Worm (Caenorhabditis elegans) whole organism, early embryonic: Measurements from ENCODE around the gene lrr-1.

Experiments used
- B0310.2 ChIP-seq: sonication (generic microtip); optimal IDR thresholded peaks from 2 replicates; lab custom pipeline; 2016; ENCODE audit warnings: mild to moderate bottlenecking, missing genetic modification characterization, missing compliant biosample characterization
- F13C5.2 ChIP-seq: sonication (generic microtip); optimal IDR thresholded peaks from 2 replicates; lab custom pipeline; 2017; ENCODE audit warnings: mild to moderate bottlenecking, missing genetic modification characterization, inconsistent platforms, missing compliant biosample characterization
- aly-1 ChIP-seq: sonication (generic microtip); optimal IDR thresholded peaks from 2 replicates; lab custom pipeline; 2016; ENCODE audit warnings: missing genetic modification characterization, missing compliant biosample characterization
- ama-1 ChIP-seq: fragments of 150-350 bp; optimal IDR thresholded peaks from 2 replicates; lab custom pipeline; 2014
- ceh-13 ChIP-seq: fragments of 200-800 bp; sonication (Bioruptor generic); optimal IDR thresholded peaks from 2 replicates; lab custom pipeline; 2018; ENCODE audit warnings: mild to moderate bottlenecking, missing genetic modification characterization, missing compliant biosample characterization
- ceh-36 ChIP-seq: sonication (generic microtip); optimal IDR thresholded peaks from 2 replicates; lab custom pipeline; 2016; ENCODE audit warnings: missing genetic modification characterization, inconsistent platforms, missing compliant biosample characterization
- ets-7 ChIP-seq: sonication (generic microtip); optimal IDR thresholded peaks from 2 replicates; lab custom pipeline; 2016; ENCODE audit warnings: missing genotype, missing genetic modification characterization, missing compliant biosample characterization
- flt-1 ChIP-seq: fragments of 200-800 bp; sonication (Bioruptor generic); IDR thresholded peaks from 2 replicates; pipeline ENCODE4 v1.3.6; 2022; ENCODE audit warnings: missing genetic modification characterization, missing compliant biosample characterization
- hmbx-1 ChIP-seq: sonication (generic microtip); optimal IDR thresholded peaks from 2 replicates; lab custom pipeline; 2016; ENCODE audit warnings: mild to moderate bottlenecking, missing genetic modification characterization, missing compliant biosample characterization
- hmg-4 ChIP-seq: fragments of 200-800 bp; sonication (Bioruptor generic); optimal IDR thresholded peaks from 2 replicates; lab custom pipeline; 2018; ENCODE audit warnings: mild to moderate bottlenecking, missing genetic modification characterization, missing compliant biosample characterization
- hnd-1 ChIP-seq: sonication (generic microtip); optimal IDR thresholded peaks from 2 replicates; lab custom pipeline; 2016; ENCODE audit warnings: missing genetic modification characterization, missing compliant biosample characterization
- pes-1 ChIP-seq: fragments of 200-800 bp; sonication (Bioruptor generic); IDR thresholded peaks from 2 replicates; pipeline ENCODE4 v1.3.6; 2022; ENCODE audit warnings: missing genetic modification reagents, missing genetic modification characterization, missing compliant biosample characterization
- scrt-1 ChIP-seq: fragments of 200-800 bp; sonication (Bioruptor generic); IDR thresholded peaks from 2 replicates; pipeline ENCODE4 v1.3.6; 2022; ENCODE audit warnings: missing genetic modification characterization, missing compliant biosample characterization
- sea-1 ChIP-seq: fragments of 200-800 bp; sonication (Bioruptor generic); conservative IDR thresholded peaks from 2 replicates; pipeline ENCODE4 v1.3.6; 2022; ENCODE audit warnings: missing genetic modification characterization, missing compliant biosample characterization
- tbx-11 ChIP-seq: fragments of 200-800 bp; sonication (Bioruptor generic); IDR thresholded peaks from 2 replicates; pipeline ENCODE4 v1.3.6; 2022; ENCODE audit warnings: missing genetic modification characterization, missing compliant biosample characterization
- tbx-37 ChIP-seq: fragments of 200-800 bp; sonication (Bioruptor generic); conservative IDR thresholded peaks from 2 replicates; pipeline ENCODE4 v1.3.6; 2022; ENCODE audit warnings: missing genetic modification reagents, missing genetic modification characterization, missing compliant biosample characterization
- tra-4 ChIP-seq: sonication (generic microtip); optimal IDR thresholded peaks from 2 replicates; lab custom pipeline; 2017; ENCODE audit warnings: missing genetic modification characterization, missing compliant biosample characterization

Gene lrr-1

ce11 chrII:5036128-5036527 is at the start of gene lrr-1:
TSS of gene lrr-1 (minus strand) at chrII:5036439.
- no peak for TF ChIP-seq hmg-4 (GFP tag; lab: Kevin White, UChicago)
- TF ChIP-seq scrt-1 (GFP tag; lab: Robert Waterston, UW), result no peak
- no peak for TF ChIP-seq ama-1
- TF ChIP-seq F13C5.2 (tag; lab: Kevin White, UChicago), result no peak
- TF ChIP-seq ceh-13 (GFP tag; lab: Kevin White, UChicago), result no peak
- TF ChIP-seq flt-1, result no peak
- no peak for TF ChIP-seq tbx-11 (GFP tag; lab: Robert Waterston, UW)
- TF ChIP-seq tra-4 (tag; lab: Kevin White, UChicago), result no peak
- no peak for TF ChIP-seq pes-1

- TF ChIP-seq scrt-1 (GFP tag; lab: Robert Waterston, UW), result no peak
- no peak for TF ChIP-seq hnd-1
- TF ChIP-seq ceh-36 (tag; lab: Kevin White, UChicago), result no peak
- no peak for TF ChIP-seq ama-1
- TF ChIP-seq F13C5.2 (tag; lab: Kevin White, UChicago), result no peak
- TF ChIP-seq pes-1, result no peak
- no peak for TF ChIP-seq tra-4 (tag; lab: Kevin White, UChicago)
- TF ChIP-seq ceh-13 (GFP tag; lab: Kevin White, UChicago), result no peak
- TF ChIP-seq sea-1 (GFP tag; lab: Robert Waterston, UW), result no peak
- TF ChIP-seq tbx-11 (GFP tag; lab: Robert Waterston, UW), result no peak
- no peak for TF ChIP-seq tbx-37
- TF ChIP-seq hmbx-1 (tag; lab: Kevin White, UChicago), result no peak
- no peak for TF ChIP-seq aly-1 (tag; lab: Kevin White, UChicago)
- no peak for TF ChIP-seq hmg-4 (GFP tag; lab: Kevin White, UChicago)
- no peak for TF ChIP-seq flt-1
- no peak for TF ChIP-seq ets-7 (tag; lab: Kevin White, UChicago)
- no peak for TF ChIP-seq B0310.2 (tag; lab: Kevin White, UChicago)
These were observed 49.2 kb upstream of the lrr-1 start, which contains the start of gene txt-9 for ce11 chrII:5085450-5085849. TSS of gene txt-9 (plus strand) at chrII:5085785.

- TF ChIP-seq ceh-13 (GFP tag; lab: Kevin White, UChicago), result no peak
- no peak for TF ChIP-seq flt-1
- no peak for TF ChIP-seq tbx-37
- no peak for TF ChIP-seq aly-1 (tag; lab: Kevin White, UChicago)
- no peak for TF ChIP-seq hmbx-1 (tag; lab: Kevin White, UChicago)
- TF ChIP-seq ceh-36 (tag; lab: Kevin White, UChicago), result no peak
- no peak for TF ChIP-seq pes-1
- no peak for TF ChIP-seq hmg-4 (GFP tag; lab: Kevin White, UChicago)
- TF ChIP-seq F13C5.2 (tag; lab: Kevin White, UChicago), result no peak
These were observed 48.0 kb upstream of the lrr-1 start for ce11 chrII:5084225-5084624.

- no peak for TF ChIP-seq F13C5.2 (tag; lab: Kevin White, UChicago)
- no peak for TF ChIP-seq ceh-13 (GFP tag; lab: Kevin White, UChicago)
These were observed 47.1 kb upstream of the lrr-1 start, which contains the start of gene C04G6.4 for ce11 chrII:5083341-5083740. TSS of gene C04G6.4 (minus strand) at chrII:5083441.

- TF ChIP-seq hmbx-1 (tag; lab: Kevin White, UChicago), result no peak
- no peak for TF ChIP-seq scrt-1 (GFP tag; lab: Robert Waterston, UW)
These were observed 45.1 kb upstream of the lrr-1 start, which contains the start of gene dsh-2 for ce11 chrII:5081124-5081913. TSS of gene dsh-2 (minus strand) at chrII:5081174.

ce11 chrII:5071265-5071664 is 35.0 kb upstream of the lrr-1 start, which contains the start of gene C27A2.7:
TSS of gene C27A2.7 (minus strand) at chrII:5071365.
- TF ChIP-seq ets-7 (tag; lab: Kevin White, UChicago), result no peak
- TF ChIP-seq hnd-1, result no peak
- TF ChIP-seq aly-1 (tag; lab: Kevin White, UChicago), result no peak
- no peak for TF ChIP-seq ceh-36 (tag; lab: Kevin White, UChicago)
- TF ChIP-seq F13C5.2 (tag; lab: Kevin White, UChicago), result no peak
- no peak for TF ChIP-seq pes-1
- TF ChIP-seq sea-1 (GFP tag; lab: Robert Waterston, UW), result no peak
- TF ChIP-seq scrt-1 (GFP tag; lab: Robert Waterston, UW), result no peak
- no peak for TF ChIP-seq hmg-4 (GFP tag; lab: Kevin White, UChicago)
- no peak for TF ChIP-seq ama-1
- TF ChIP-seq tbx-11 (GFP tag; lab: Robert Waterston, UW), result no peak
- TF ChIP-seq tbx-37, result no peak
- TF ChIP-seq hmbx-1 (tag; lab: Kevin White, UChicago), result no peak
- no peak for TF ChIP-seq B0310.2 (tag; lab: Kevin White, UChicago)
- TF ChIP-seq tra-4 (tag; lab: Kevin White, UChicago), result no peak
- no peak for TF ChIP-seq flt-1
- no peak for TF ChIP-seq ceh-13 (GFP tag; lab: Kevin White, UChicago)

- no peak for TF ChIP-seq pes-1
- TF ChIP-seq hmbx-1 (tag; lab: Kevin White, UChicago), result no peak
- no peak for TF ChIP-seq hnd-1
- TF ChIP-seq tbx-11 (GFP tag; lab: Robert Waterston, UW), result no peak
- TF ChIP-seq ceh-36 (tag; lab: Kevin White, UChicago), result no peak
- no peak for TF ChIP-seq flt-1
- no peak for TF ChIP-seq aly-1 (tag; lab: Kevin White, UChicago)
These were observed 33.3 kb upstream of the lrr-1 start, which contains the start of gene idpb-2 for ce11 chrII:5069525-5069924. TSS of gene idpb-2 (minus strand) at chrII:5069625.

ce11 chrII:5067927-5068326 is 31.7 kb upstream of the lrr-1 start, which contains the start of gene C27A2.8:
TSS of gene C27A2.8 (minus strand) at chrII:5068043.
- TF ChIP-seq sea-1 (GFP tag; lab: Robert Waterston, UW) (no peak), aly-1 (tag; lab: Kevin White, UChicago) (peak; percentile 10), ets-7 (tag; lab: Kevin White, UChicago) (no peak), tbx-11 (GFP tag; lab: Robert Waterston, UW) (no peak), ceh-13 (GFP tag; lab: Kevin White, UChicago) (no peak)
